Worm (Caenorhabditis elegans) whole organism, L4/young adult: ENCODE results near the gene C26D10.4.

ENCODE experiments used
- W03F9.2 ChIP-seq: fragments of 150-350 bp; optimal IDR thresholded peaks from 2 replicates; lab custom pipeline; 2014; ENCODE audit warnings: missing biosample characterization, missing genetic modification characterization
- dao-5 ChIP-seq: sonication (generic microtip); optimal IDR thresholded peaks from 2 replicates; lab custom pipeline; 2016; ENCODE audit warnings: missing genotype, missing genetic modification characterization, moderate library complexity, missing compliant biosample characterization
- him-1 ChIP-seq: sonication (generic microtip); optimal IDR thresholded peaks from 2 replicates; lab custom pipeline; 2016; ENCODE audit warnings: missing genotype, missing genetic modification reagents, missing genetic modification characterization, missing compliant biosample characterization

The C26D10.4 gene

ce11 chrII:8329462-8329861 lies at the start of gene C26D10.4:
TSS of gene C26D10.4 (plus strand) at chrII:8329762.
- TF ChIP-seq him-1 (no peak), W03F9.2 (tag; lab: Kevin White, UChicago) (no peak), dao-5 (tag; lab: Kevin White, UChicago) (no peak)

ce11 chrII:8283158-8283717 lies 46.3 kb upstream of the C26D10.4 start, which contains the start of the genes nst-1 and cct-4:
TSS of gene nst-1 (minus strand) at chrII:8283208.
TSS of gene cct-4 (plus strand) at chrII:8283667.
- peak; percentile 61 for TF ChIP-seq W03F9.2 (tag; lab: Kevin White, UChicago)
- no peak for TF ChIP-seq him-1

DNA sequence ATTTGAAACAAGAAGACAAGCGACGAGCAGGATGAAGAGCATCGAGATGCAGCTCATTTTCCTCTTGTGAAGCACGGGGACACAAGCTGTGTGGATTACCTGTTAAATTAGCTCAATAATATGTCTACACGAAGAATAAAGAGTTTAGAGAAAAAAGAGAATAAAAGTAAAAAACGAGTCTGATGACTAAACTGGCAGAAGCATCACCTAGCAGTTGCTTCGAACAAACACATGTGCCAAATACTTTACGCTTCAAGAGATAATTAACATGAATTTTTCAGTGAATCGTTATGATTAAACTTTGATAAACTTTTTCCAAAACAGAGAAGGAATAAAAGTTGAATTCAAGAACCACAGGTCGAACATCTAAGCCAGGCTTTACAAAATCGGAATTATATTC lies 34.3 kb upstream of the C26D10.4 start, which contains the start of gene nlp-55:
Gene nlp-55, minus strand, starts transcription at position 101 of the 400 bp plus-strand sequence.
- TF ChIP-seq dao-5 (tag; lab: Kevin White, UChicago) (no peak), him-1 (no peak), W03F9.2 (tag; lab: Kevin White, UChicago) (no peak)

ce11 chrII:8308314-8308713 lies 21.2 kb upstream of the C26D10.4 start:
- TF ChIP-seq dao-5 (tag; lab: Kevin White, UChicago) (no peak), W03F9.2 (tag; lab: Kevin White, UChicago) (no peak), him-1 (no peak)

- TF ChIP-seq W03F9.2 (tag; lab: Kevin White, UChicago) = no peak
- no peak for TF ChIP-seq dao-5 (tag; lab: Kevin White, UChicago)
- TF ChIP-seq him-1 = no peak
Measured at ce11 chrII:8311484-8311883, 18.1 kb upstream of the C26D10.4 start.

DNA sequence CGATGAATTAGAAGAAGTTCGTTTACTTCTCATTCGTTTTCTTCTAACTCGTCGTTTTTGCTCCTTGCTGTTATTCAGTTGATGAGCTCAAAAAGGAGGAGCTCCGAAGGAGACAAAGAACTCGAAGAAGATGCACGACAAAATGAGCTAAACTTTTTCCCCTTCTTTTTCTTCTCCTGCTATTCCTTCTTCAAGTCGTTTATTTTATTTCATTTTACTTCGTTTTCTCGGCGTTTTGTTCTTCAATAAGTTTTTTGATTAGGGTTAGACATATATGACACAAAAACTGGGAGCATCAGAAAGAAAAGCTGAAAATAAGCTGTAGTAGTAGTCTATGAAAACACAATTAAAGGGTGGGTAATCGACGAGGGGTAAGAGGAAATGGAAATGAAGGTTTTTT lies 17.6 kb upstream of the C26D10.4 start:
- TF ChIP-seq W03F9.2 (tag; lab: Kevin White, UChicago) = no peak

ce11 chrII:8314768-8315167 lies 14.8 kb upstream of the C26D10.4 start:
- no peak for TF ChIP-seq W03F9.2 (tag; lab: Kevin White, UChicago)

ce11 chrII:8316701-8317100 lies 12.9 kb upstream of the C26D10.4 start:
- TF ChIP-seq W03F9.2 (tag; lab: Kevin White, UChicago) (no peak), him-1 (no peak), dao-5 (tag; lab: Kevin White, UChicago) (no peak)

DNA sequence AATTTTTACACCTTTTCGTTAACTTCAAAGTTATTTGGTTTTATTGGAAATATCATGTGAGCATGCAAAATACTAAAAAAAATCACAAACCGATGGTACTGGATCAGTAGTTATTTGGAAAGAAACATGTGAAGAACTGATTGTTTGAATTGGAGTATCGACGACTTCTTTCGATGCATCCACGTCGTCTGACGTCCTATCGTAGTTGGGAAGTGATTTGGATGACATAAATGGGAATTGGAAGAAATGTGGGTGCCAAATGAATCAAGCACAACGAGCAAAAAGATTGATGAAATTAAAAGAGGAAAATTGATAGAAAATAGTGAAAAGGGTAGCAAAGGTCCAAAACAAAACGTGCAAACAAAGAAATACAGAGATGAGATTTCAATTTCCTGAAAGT lies 8.3 kb upstream of the C26D10.4 start, which contains the start of gene shw-1:
Gene shw-1, minus strand, starts transcription at position 228 of the 400 bp plus-strand sequence.
- TF ChIP-seq W03F9.2 (tag; lab: Kevin White, UChicago) (no peak), him-1 (no peak), dao-5 (tag; lab: Kevin White, UChicago) (no peak)

ce11 chrII:8325002-8325539 lies 4.5 kb upstream of the C26D10.4 start, which contains the start of the genes ran-3 and C26D10.3:
TSS of gene ran-3 (minus strand) at chrII:8325052.
TSS of gene C26D10.3 (plus strand) at chrII:8325386.
- TF ChIP-seq W03F9.2 (tag; lab: Kevin White, UChicago) = peak; percentile 40
- TF ChIP-seq him-1 = no peak

ce11 chrII:8326228-8326960 lies 3.2 kb upstream of the C26D10.4 start:
- TF ChIP-seq him-1 (no peak), dao-5 (tag; lab: Kevin White, UChicago) (no peak), W03F9.2 (tag; lab: Kevin White, UChicago) (no peak)

DNA sequence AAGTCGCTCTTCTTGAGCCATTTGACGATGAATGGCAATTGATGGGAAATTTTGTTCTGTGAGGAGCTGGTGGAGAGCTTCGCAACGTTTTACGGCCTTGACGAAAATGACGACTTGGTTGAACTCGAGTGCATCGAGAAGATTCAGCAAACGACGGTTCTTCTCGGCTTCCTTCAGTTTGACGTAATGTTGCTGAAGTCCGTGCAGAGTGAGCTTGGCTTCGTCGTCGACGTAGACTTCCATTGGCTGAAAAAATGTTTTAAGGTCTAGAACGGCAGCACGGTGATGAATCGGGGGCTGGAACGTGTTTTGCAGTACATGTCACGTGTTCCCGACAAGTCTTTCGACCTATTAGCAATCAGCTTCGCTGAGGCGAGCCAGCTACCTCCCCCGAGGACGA lies 2.1 kb upstream of the C26D10.4 start:
- no peak for TF ChIP-seq W03F9.2 (tag; lab: Kevin White, UChicago)
- TF ChIP-seq him-1 = no peak
- no peak for TF ChIP-seq dao-5 (tag; lab: Kevin White, UChicago)

- TF ChIP-seq dao-5 (tag; lab: Kevin White, UChicago) (no peak), W03F9.2 (tag; lab: Kevin White, UChicago) (peak; percentile 28)
Measured at ce11 chrII:8328820-8329339, 682 bp upstream of the C26D10.4 start, which contains the start of gene hel-1. TSS of gene hel-1 (minus strand) at chrII:8328870.

- TF ChIP-seq him-1 (no peak), W03F9.2 (tag; lab: Kevin White, UChicago) (no peak)
Measured at ce11 chrII:8333643-8334042, 4.1 kb downstream of the C26D10.4 start, which contains the start of gene C26D10.7. TSS of gene C26D10.7 (plus strand) at chrII:8333943.
